Fruit fly (Drosophila melanogaster) whole organism, embryonic: ENCODE data around the gene CG3349.

Experiments
- ATbp ChIP-seq: fragments of 200-800 bp; sonication (Bioruptor generic); optimal IDR thresholded peaks from 2 replicates; lab custom pipeline; 2017; ENCODE audit warnings: missing biosample characterization, mild to moderate bottlenecking, missing genetic modification characterization, missing genetic modification reagents
- Ada2b ChIP-seq: fragments of 200-800 bp; sonication (Bioruptor generic); IDR thresholded peaks from 2 replicates; pipeline ENCODE4 v1.3.6; 2022; ENCODE audit warnings: missing biosample characterization, missing genetic modification characterization
- BtbVII ChIP-seq: fragments of 200-800 bp; sonication (Bioruptor generic); optimal IDR thresholded peaks from 3 replicates; lab custom pipeline; 2017; ENCODE audit warnings: missing biosample characterization, mild to moderate bottlenecking, missing genetic modification characterization
- CG10462 ChIP-seq: fragments of 200-800 bp; sonication (Bioruptor generic); optimal IDR thresholded peaks from 2 replicates; lab custom pipeline; 2016; ENCODE audit warnings: missing biosample characterization, missing genetic modification characterization
- CG1233 ChIP-seq: fragments of 200-800 bp; sonication (Bioruptor generic); optimal IDR thresholded peaks from 4 replicates; lab custom pipeline; 2018; ENCODE audit warnings: missing biosample characterization, mild to moderate bottlenecking, missing genetic modification characterization
- CG15479 ChIP-seq: fragments of 200-800 bp; sonication (Bioruptor generic); optimal IDR thresholded peaks from 3 replicates; lab custom pipeline; 2019; ENCODE audit warnings: missing biosample characterization, mild to moderate bottlenecking, missing genetic modification characterization, moderate library complexity
- CG16813 ChIP-seq: fragments of 200-800 bp; sonication (Bioruptor generic); IDR thresholded peaks from 3 replicates; pipeline ENCODE4 v1.3.6; 2022; ENCODE audit warnings: missing biosample characterization, missing genetic modification characterization; ENCODE audit not compliant: partially characterized antibody
- CG17568 ChIP-seq: fragments of 200-800 bp; sonication (Bioruptor generic); optimal IDR thresholded peaks from 2 replicates; lab custom pipeline; 2018; ENCODE audit warnings: missing biosample characterization, mild to moderate bottlenecking, missing genetic modification characterization, moderate library complexity
- CG18599 ChIP-seq: fragments of 200-800 bp; sonication (Bioruptor generic); optimal IDR thresholded peaks from 3 replicates; lab custom pipeline; 2017; ENCODE audit warnings: missing biosample characterization, missing genetic modification characterization, mild to moderate bottlenecking, moderate library complexity, missing genetic modification reagents
- CG18619 ChIP-seq: fragments of 200-800 bp; sonication (Bioruptor generic); optimal IDR thresholded peaks from 3 replicates; lab custom pipeline; 2017; ENCODE audit warnings: missing biosample characterization, mild to moderate bottlenecking, missing genetic modification characterization
- CG18764 ChIP-seq: fragments of 200-800 bp; sonication (Bioruptor generic); optimal IDR thresholded peaks from 3 replicates; lab custom pipeline; 2016; ENCODE audit warnings: missing biosample characterization, missing genetic modification characterization
- CG2678 ChIP-seq: fragments of 200-800 bp; sonication (Bioruptor generic); optimal IDR thresholded peaks from 3 replicates; lab custom pipeline; 2019; ENCODE audit warnings: missing biosample characterization, mild to moderate bottlenecking, missing genetic modification characterization, moderate library complexity
- CG30020 ChIP-seq: fragments of 200-800 bp; optimal IDR thresholded peaks from 2 replicates; lab custom pipeline; 2019; ENCODE audit warnings: missing biosample characterization, mild to moderate bottlenecking, missing genetic modification characterization, moderate library complexity
- CG3163 ChIP-seq: fragments of 200-800 bp; sonication (Bioruptor generic); optimal IDR thresholded peaks from 3 replicates; lab custom pipeline; 2016; ENCODE audit warnings: missing biosample characterization, missing genetic modification characterization
- CG32772 ChIP-seq: fragments of 200-800 bp; sonication (Bioruptor generic); IDR thresholded peaks from 2 replicates; pipeline ENCODE4 v1.3.6; 2022; ENCODE audit warnings: missing biosample characterization, missing genetic modification characterization
- CG33213 ChIP-seq: fragments of 200-800 bp; sonication (Bioruptor generic); optimal IDR thresholded peaks from 3 replicates; lab custom pipeline; 2016; ENCODE audit warnings: missing biosample characterization, missing genetic modification characterization
- CG4282 ChIP-seq: fragments of 200-800 bp; sonication (Bioruptor generic); optimal IDR thresholded peaks from 2 replicates; lab custom pipeline; 2016; ENCODE audit warnings: missing biosample characterization, missing genetic modification characterization
- CG4360 ChIP-seq: fragments of 200-800 bp; sonication (Bioruptor generic); IDR thresholded peaks from 2 replicates; pipeline ENCODE4 v1.3.6; 2022; ENCODE audit warnings: missing biosample characterization, missing genetic modification characterization
- CG5180 ChIP-seq: fragments of 200-800 bp; sonication (Bioruptor generic); optimal IDR thresholded peaks from 3 replicates; lab custom pipeline; 2017; ENCODE audit warnings: missing biosample characterization, missing genetic modification characterization, mild to moderate bottlenecking, moderate library complexity, missing genetic modification reagents
- CG6254 ChIP-seq: fragments of 200-800 bp; sonication (Bioruptor generic); optimal IDR thresholded peaks from 3 replicates; lab custom pipeline; 2017; ENCODE audit warnings: mild to moderate bottlenecking, missing biosample characterization, missing genetic modification reagents, missing genetic modification characterization
- CG8290 ChIP-seq, 3 experiments: fragments of 200-800 bp; sonication (Bioruptor generic); optimal IDR thresholded peaks; 2 replicates each; lab custom pipeline; 2016 to 2019; ENCODE audit warnings: missing biosample characterization in 3 of 3, missing genetic modification characterization in 3 of 3, mild to moderate bottlenecking in 2 of 3, moderate library complexity in 1 of 3
- CG9727 ChIP-seq: fragments of 200-800 bp; sonication (Bioruptor generic); optimal IDR thresholded peaks from 3 replicates; lab custom pipeline; 2017; ENCODE audit warnings: missing biosample characterization, mild to moderate bottlenecking, missing genetic modification characterization
- CG9932 ChIP-seq: fragments of 200-800 bp; sonication (Bioruptor generic); IDR thresholded peaks from 2 replicates; pipeline ENCODE4 v1.3.6; 2022; ENCODE audit warnings: missing biosample characterization, missing genetic modification characterization
- CTCF ChIP-seq: fragments of 200-800 bp; sonication (Bioruptor generic); optimal IDR thresholded peaks from 2 replicates; lab custom pipeline; 2017; ENCODE audit warnings: missing biosample characterization, mild to moderate bottlenecking, missing genetic modification characterization, moderate library complexity
- CoRest ChIP-seq: fragments of 200-800 bp; sonication (Bioruptor generic); optimal IDR thresholded peaks from 3 replicates; lab custom pipeline; 2018; ENCODE audit warnings: missing biosample characterization, mild to moderate bottlenecking, missing genetic modification characterization, moderate library complexity
- Dbx ChIP-seq: fragments of 200-800 bp; sonication (Bioruptor generic); IDR thresholded peaks from 3 replicates; pipeline ENCODE4 v1.3.6; 2022; ENCODE audit warnings: missing biosample characterization, missing genetic modification characterization
- Fer1 ChIP-seq: fragments of 200-800 bp; sonication (Bioruptor generic); optimal IDR thresholded peaks from 2 replicates; lab custom pipeline; 2017; ENCODE audit warnings: missing biosample characterization, mild to moderate bottlenecking, missing genetic modification characterization
- MTF-1 ChIP-seq: fragments of 200-800 bp; sonication (Bioruptor generic); optimal IDR thresholded peaks from 2 replicates; lab custom pipeline; 2018; ENCODE audit warnings: missing biosample characterization, mild to moderate bottlenecking, missing genetic modification characterization, borderline replicate concordance
- Med ChIP-seq: fragments of 200-800 bp; sonication (Bioruptor generic); peaks from one replicate; lab custom pipeline; 2016; ENCODE audit warnings: missing biosample characterization, missing genetic modification characterization, mild to moderate bottlenecking, inconsistent platforms, moderate library complexity
- YL-1 ChIP-seq: fragments of 200-800 bp; sonication (Bioruptor generic); optimal IDR thresholded peaks from 3 replicates; lab custom pipeline; 2017; ENCODE audit warnings: missing biosample characterization, mild to moderate bottlenecking, missing genetic modification characterization
- amos ChIP-seq: fragments of 200-800 bp; sonication (Bioruptor generic); IDR thresholded peaks from 2 replicates; pipeline ENCODE4 v1.3.6; 2022; ENCODE audit warnings: missing biosample characterization, missing genetic modification characterization; ENCODE audit not compliant: partially characterized antibody
- ash1 ChIP-seq: fragments of 200-800 bp; sonication (Bioruptor generic); optimal IDR thresholded peaks from 2 replicates; lab custom pipeline; 2018; ENCODE audit warnings: missing biosample characterization, mild to moderate bottlenecking, missing genetic modification characterization
- ato ChIP-seq: fragments of 200-800 bp; sonication (Bioruptor generic); IDR thresholded peaks from 2 replicates; pipeline ENCODE4 v1.3.6; 2022; ENCODE audit warnings: missing biosample characterization, missing genetic modification characterization; ENCODE audit not compliant: partially characterized antibody
- btn ChIP-seq: fragments of 200-800 bp; sonication (Bioruptor generic); optimal IDR thresholded peaks from 2 replicates; lab custom pipeline; 2016; ENCODE audit warnings: missing biosample characterization, missing genetic modification characterization
- caup ChIP-seq: fragments of 200-800 bp; sonication (Bioruptor generic); optimal IDR thresholded peaks from 3 replicates; lab custom pipeline; 2017; ENCODE audit warnings: missing biosample characterization, mild to moderate bottlenecking, missing genetic modification characterization, moderate library complexity; ENCODE audit not compliant: severe bottlenecking
- crol ChIP-seq: fragments of 200-800 bp; sonication (Bioruptor generic); IDR thresholded peaks from 2 replicates; pipeline ENCODE4 v1.3.6; 2022; ENCODE audit warnings: missing biosample characterization, missing genetic modification characterization
- dm ChIP-seq: fragments of 200-800 bp; sonication (Bioruptor generic); optimal IDR thresholded peaks from 3 replicates; lab custom pipeline; 2016; ENCODE audit warnings: missing biosample characterization, missing genetic modification characterization
- fd64A ChIP-seq: fragments of 200-800 bp; sonication (Bioruptor generic); optimal IDR thresholded peaks from 3 replicates; lab custom pipeline; 2018; ENCODE audit warnings: missing biosample characterization, mild to moderate bottlenecking, missing genetic modification characterization
- hbn ChIP-seq: fragments of 200-800 bp; sonication (Bioruptor generic); IDR thresholded peaks from 2 replicates; pipeline ENCODE4 v1.3.6; 2022; ENCODE audit warnings: missing biosample characterization, missing genetic modification characterization; ENCODE audit not compliant: partially characterized antibody
- kah ChIP-seq: fragments of 200-800 bp; sonication (Bioruptor generic); optimal IDR thresholded peaks from 2 replicates; lab custom pipeline; 2018; ENCODE audit warnings: missing biosample characterization, mild to moderate bottlenecking, missing genetic modification characterization
- sc ChIP-seq, 3 experiments: fragments of >200 bp in 2 of 3; fragments of 200-800 bp in 1 of 3; sonication (Bioruptor generic) in 1 of 3; optimal IDR thresholded peaks; 2 replicates in 2 of 3; 3 replicates in 1 of 3; lab custom pipeline; 2017; ENCODE audit warnings: mild to moderate bottlenecking in 1 of 3, missing biosample characterization in 1 of 3, missing genetic modification characterization in 1 of 3, missing genetic modification reagents in 1 of 3
- sim ChIP-seq: fragments of 200-800 bp; sonication (Bioruptor generic); IDR thresholded peaks from 2 replicates; pipeline ENCODE4 v1.3.6; 2022; ENCODE audit warnings: missing biosample characterization, missing genetic modification characterization
- slp2 ChIP-seq: fragments of 200-800 bp; sonication (Bioruptor generic); optimal IDR thresholded peaks from 2 replicates; lab custom pipeline; 2016; ENCODE audit warnings: missing biosample characterization, missing genetic modification characterization
- sug ChIP-seq: fragments of 200-800 bp; optimal IDR thresholded peaks from 2 replicates; lab custom pipeline; 2019; ENCODE audit warnings: missing biosample characterization, mild to moderate bottlenecking, missing genetic modification characterization, moderate library complexity
- tin ChIP-seq: fragments of 200-800 bp; sonication (Bioruptor generic); optimal IDR thresholded peaks from 3 replicates; lab custom pipeline; 2016; ENCODE audit warnings: missing biosample characterization, missing genetic modification characterization
- tll ChIP-seq, 2 experiments: fragments of 200-800 bp in 1 of 2; fragments of >200 bp in 1 of 2; sonication (Bioruptor generic) in 1 of 2; optimal IDR thresholded peaks; 2 replicates each; lab custom pipeline; 2017 to 2019; ENCODE audit warnings: missing biosample characterization in 2 of 2, missing genetic modification characterization in 2 of 2, mild to moderate bottlenecking in 1 of 2, moderate library complexity in 1 of 2
- vvl ChIP-seq: fragments of 200-800 bp; sonication (Bioruptor generic); IDR thresholded peaks from 2 replicates; pipeline ENCODE4 v1.3.6; 2022; ENCODE audit warnings: missing biosample characterization, missing genetic modification characterization
- zen ChIP-seq: fragments of 200-800 bp; sonication (Bioruptor generic); optimal IDR thresholded peaks from 3 replicates; lab custom pipeline; 2018; ENCODE audit warnings: missing biosample characterization, mild to moderate bottlenecking, missing genetic modification characterization, moderate library complexity

Gene CG3349

DNA sequence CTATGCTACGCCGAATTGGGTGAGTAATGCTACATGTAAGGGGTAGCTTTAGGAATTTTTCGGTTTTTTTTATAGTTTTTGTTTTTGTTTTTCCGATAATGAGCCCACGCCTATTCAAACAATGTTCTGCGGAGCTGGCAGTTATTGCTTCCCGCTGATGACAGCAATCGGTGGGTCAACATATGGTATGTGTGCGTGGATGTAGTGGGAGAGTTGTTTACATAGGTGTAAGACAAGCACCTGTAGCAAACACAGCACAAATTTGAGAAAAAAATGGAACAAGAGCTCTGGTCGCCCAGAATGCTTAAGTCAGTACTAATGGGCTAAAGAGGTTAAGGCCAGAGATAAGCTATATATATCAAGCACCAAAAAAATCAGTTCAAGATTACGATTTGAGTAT lies 8.8 kb downstream of the CG3349 start (continued):
- TF ChIP-seq CG32772 (GFP tag; lab: Robert Waterston, UW) (peak; percentile 45; the same call in 1 of the 2 replicates), hbn (GFP tag; lab: Robert Waterston, UW) (no peak), fd64A (GFP tag; lab: Kevin White, UChicago) (peak; percentile 1), ATbp (peak; percentile 37), CG8290 (GFP tag; optimal IDR thresholded peaks at IDR 0.05; lab: Kevin White, UChicago) (no peak), CG8290 (tag; optimal IDR thresholded peaks at IDR 0.05; lab: Kevin White, UChicago) (peak in 1 of 2 experiments; percentile 8), MTF-1 (GFP tag; lab: Kevin White, UChicago) (peak; percentile 36), CG18599 (GFP tag; lab: Kevin White, UChicago) (peak; percentile 10), CG1233 (GFP tag; lab: Kevin White, UChicago) (peak; percentile 2), CG9727 (peak; percentile 1), Dbx (GFP tag; lab: Robert Waterston, UW) (peak; percentile 12; the same call in 1 of the 3 replicates), tin (GFP tag; lab: Kevin White, UChicago) (no peak), kah (GFP tag; lab: Kevin White, UChicago) (peak; percentile 15), BtbVII (peak; percentile 3), CG16813 (GFP tag; lab: Robert Waterston, UW) (no peak), Med (GFP tag; lab: Kevin White, UChicago) (peak; percentile 68), CG6254 (GFP tag; lab: Kevin White, UChicago) (peak; percentile 24), CG2678 (tag; lab: Kevin White, UChicago) (peak; percentile 9), CG17568 (peak; percentile 12), CG9932 (GFP tag; lab: Robert Waterston, UW) (peak; percentile 18; the same call in 1 of the 2 replicates), caup (GFP tag; lab: Kevin White, UChicago) (peak; percentile 47), tll (GFP tag; optimal IDR thresholded peaks at IDR 0.05; lab: Kevin White, UChicago) (peak in 1 of 2 experiments; percentile 3), CG3163 (GFP tag; lab: Kevin White, UChicago) (no peak), CG18619 (no peak), amos (GFP tag; lab: Robert Waterston, UW) (no peak)

DNA sequence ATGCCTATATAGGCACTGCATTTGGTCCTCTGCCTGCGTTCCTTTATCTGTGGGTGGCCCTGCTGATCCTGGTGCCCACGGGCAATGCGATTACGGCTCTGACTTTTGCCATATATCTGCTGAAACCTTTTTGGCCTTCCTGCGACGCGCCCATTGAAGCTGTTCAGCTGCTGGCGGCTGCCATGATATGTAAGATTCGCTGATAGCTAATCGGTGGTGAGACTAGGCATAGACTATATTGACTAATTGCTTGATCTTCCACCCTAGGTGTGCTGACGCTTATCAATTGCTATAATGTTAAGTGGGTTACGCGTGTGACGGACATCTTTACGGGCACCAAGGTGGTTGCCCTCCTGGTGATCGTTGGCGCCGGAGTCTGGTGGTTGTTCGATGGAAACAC lies 10.5 kb downstream of the CG3349 start:
- TF ChIP-seq sim (no peak), tll (GFP tag; optimal IDR thresholded peaks at IDR 0.05; lab: Kevin White, UChicago) (peak in 1 of 2 experiments; percentile 2), sug (tag; lab: Kevin White, UChicago) (peak; percentile 23), zen (tag; lab: Kevin White, UChicago) (peak; percentile 91), CG15479 (peak; percentile 74), slp2 (GFP tag; lab: Kevin White, UChicago) (no peak), ash1 (GFP tag; lab: Kevin White, UChicago) (no peak)

dm6 chr3L:14992025-14992424 lies 12.6 kb downstream of the CG3349 start, which contains the start of gene Zip71B:
TSS of gene Zip71B (plus strand) at chr3L:14992289.
- TF ChIP-seq CoRest (peak; percentile 3), CG5180 (GFP tag; lab: Kevin White, UChicago) (peak; percentile 41), crol (peak; percentile 11; the same call in 1 of the 2 replicates), sc (optimal IDR thresholded peaks at IDR 0.05; lab: Kevin White, UChicago) (no peak), sc (GFP tag; optimal IDR thresholded peaks at IDR 0.05; lab: Kevin White, UChicago) (no peak), ato (no peak), btn (GFP tag; lab: Kevin White, UChicago) (no peak), CTCF (GFP tag; lab: Kevin White, UChicago) (peak; percentile 17), CG4282 (GFP tag; lab: Kevin White, UChicago) (no peak), CG4360 (GFP tag; lab: Robert Waterston, UW) (no peak), Ada2b (no peak), CG18764 (GFP tag; lab: Kevin White, UChicago) (no peak), YL-1 (GFP tag; lab: Kevin White, UChicago) (no peak), CG33213 (GFP tag; lab: Kevin White, UChicago) (no peak), CG30020 (no peak), Fer1 (GFP tag; lab: Kevin White, UChicago) (no peak), CG10462 (GFP tag; lab: Kevin White, UChicago) (no peak), dm (GFP tag; lab: Kevin White, UChicago) (no peak), vvl (GFP tag; lab: Robert Waterston, UW) (no peak)
